Worm (Caenorhabditis elegans): ENCODE data around the gene F38B7.2.

DNA sequence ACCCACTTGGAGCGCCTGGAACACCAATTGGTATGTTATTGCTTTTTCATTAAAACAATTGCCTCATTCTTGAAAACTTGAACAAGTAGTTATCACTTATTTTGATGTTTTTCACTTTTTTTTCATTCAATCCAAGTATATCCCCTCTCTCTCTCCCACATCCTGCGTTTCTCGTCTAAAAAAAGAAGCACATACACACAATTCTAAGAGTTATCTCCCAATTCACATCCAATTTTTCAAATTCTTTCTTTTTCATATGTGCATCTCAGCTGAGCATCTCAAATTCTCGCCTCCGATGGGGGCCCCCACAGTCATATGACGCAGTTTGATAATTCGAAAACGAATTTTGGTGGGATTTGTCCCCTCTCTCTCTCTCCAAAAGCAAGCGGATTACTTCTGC lies 7.1 kb upstream of the F38B7.2 start:
- no peak for TF ChIP-seq K02D7.2 (tag; optimal IDR thresholded peaks at IDR 0.05)
- no peak for TF ChIP-seq hlh-15 (tag; optimal IDR thresholded peaks at IDR 0.05)
- no peak for TF ChIP-seq ceh-19 (GFP tag; optimal IDR thresholded peaks at IDR 0.05)
- no peak for TF ChIP-seq unc-3 (GFP tag; conservative IDR thresholded peaks at IDR 0.05)
- TF ChIP-seq unc-3 (tag; optimal IDR thresholded peaks at IDR 0.05), result no peak
- no peak for TF ChIP-seq nhr-11 (tag; optimal IDR thresholded peaks at IDR 0.05)
- TF ChIP-seq tbx-2 (tag; optimal IDR thresholded peaks at IDR 0.05), result no peak
- no peak for TF ChIP-seq hlh-13 (GFP tag; optimal IDR thresholded peaks at IDR 0.05)
- TF ChIP-seq rnt-1 (tag; optimal IDR thresholded peaks at IDR 0.05), result no peak
- TF ChIP-seq fkh-6 (tag; optimal IDR thresholded peaks at IDR 0.05), result no peak
- TF ChIP-seq unc-42 (tag; optimal IDR thresholded peaks at IDR 0.05), result peak; percentile 58

All from whole organism, late embryonic.